Fruit fly (Drosophila melanogaster) whole organism, pupa: Measurements from ENCODE around the gene CG14342.

Source experiments
- CG10348 ChIP-seq: fragments of 200-800 bp; sonication (Bioruptor generic); IDR thresholded peaks from 2 replicates; pipeline ENCODE4 v1.3.6; 2022; ENCODE audit warnings: missing biosample characterization, missing genetic modification characterization
- CG12605 ChIP-seq: fragments of 200-800 bp; sonication (Bioruptor generic); IDR thresholded peaks from 2 replicates; pipeline ENCODE4 v1.3.6; 2022; ENCODE audit warnings: missing biosample characterization, missing genetic modification characterization
- CG13204 ChIP-seq: fragments of 200-800 bp; sonication (Bioruptor generic); optimal IDR thresholded peaks from 2 replicates; lab custom pipeline; 2018; ENCODE audit warnings: missing biosample characterization, mild to moderate bottlenecking, missing genetic modification characterization, moderate library complexity
- CG14655 ChIP-seq: fragments of 200-800 bp; sonication (Bioruptor generic); optimal IDR thresholded peaks from 3 replicates; lab custom pipeline; 2017; ENCODE audit warnings: mild to moderate bottlenecking, missing biosample characterization, missing genetic modification reagents, missing genetic modification characterization
- CG15710 ChIP-seq: fragments of 200-800 bp; sonication (Bioruptor generic); optimal IDR thresholded peaks from 2 replicates; lab custom pipeline; 2018; ENCODE audit warnings: missing biosample characterization, mild to moderate bottlenecking, missing genetic modification characterization, moderate library complexity
- CG17806 ChIP-seq: fragments of 200-800 bp; sonication (Bioruptor generic); optimal IDR thresholded peaks from 2 replicates; lab custom pipeline; 2018; ENCODE audit warnings: missing biosample characterization, mild to moderate bottlenecking, missing genetic modification characterization, moderate library complexity
- CG32121 ChIP-seq: fragments of 200-800 bp; sonication (Bioruptor generic); IDR thresholded peaks from 2 replicates; pipeline ENCODE4 v1.3.6; 2022; ENCODE audit warnings: missing biosample characterization, missing genetic modification characterization
- CG34367 ChIP-seq: fragments of 200-800 bp; sonication (Bioruptor generic); optimal IDR thresholded peaks from 2 replicates; lab custom pipeline; 2018; ENCODE audit warnings: missing biosample characterization, mild to moderate bottlenecking, missing genetic modification characterization
- CG4496 ChIP-seq: fragments of 200-800 bp; sonication (Bioruptor generic); IDR thresholded peaks from 3 replicates; pipeline ENCODE4 v1.3.6; 2022; ENCODE audit warnings: missing biosample characterization, missing genetic modification characterization
- CG8159 ChIP-seq: fragments of 200-800 bp; sonication (Bioruptor generic); optimal IDR thresholded peaks from 3 replicates; lab custom pipeline; 2018; ENCODE audit warnings: missing biosample characterization, mild to moderate bottlenecking, missing genetic modification characterization, moderate library complexity
- CG8301 ChIP-seq: fragments of 200-800 bp; sonication (Bioruptor generic); optimal IDR thresholded peaks from 2 replicates; lab custom pipeline; 2018; ENCODE audit warnings: missing biosample characterization, mild to moderate bottlenecking, missing genetic modification characterization
- CG9948 ChIP-seq: fragments of 200-800 bp; sonication (Bioruptor generic); optimal IDR thresholded peaks from 2 replicates; lab custom pipeline; 2018; ENCODE audit warnings: missing biosample characterization, mild to moderate bottlenecking, missing genetic modification characterization, moderate library complexity
- D1 ChIP-seq: fragments of 200-800 bp; sonication (Bioruptor generic); optimal IDR thresholded peaks from 2 replicates; lab custom pipeline; 2018; ENCODE audit warnings: missing biosample characterization, mild to moderate bottlenecking, missing genetic modification characterization, moderate library complexity
- EcR ChIP-seq: fragments of 200-800 bp; sonication (Bioruptor generic); optimal IDR thresholded peaks from 3 replicates; lab custom pipeline; 2019; ENCODE audit warnings: missing biosample characterization, missing genetic modification characterization, mild to moderate bottlenecking, moderate library complexity, missing genetic modification reagents
- Ets98B ChIP-seq: fragments of 200-800 bp; sonication (Bioruptor generic); IDR thresholded peaks from 2 replicates; pipeline ENCODE4 v1.3.6; 2022; ENCODE audit warnings: missing biosample characterization, missing genetic modification characterization
- Pif1A ChIP-seq: fragments of 200-800 bp; sonication (Bioruptor generic); optimal IDR thresholded peaks from 3 replicates; lab custom pipeline; 2016; ENCODE audit warnings: missing biosample characterization, missing genetic modification characterization
- Pif1B ChIP-seq: fragments of 200-800 bp; sonication (Bioruptor generic); optimal IDR thresholded peaks from 3 replicates; lab custom pipeline; 2016; ENCODE audit warnings: missing biosample characterization, missing genetic modification characterization
- Snoo ChIP-seq: fragments of 200-800 bp; sonication (Bioruptor generic); optimal IDR thresholded peaks from 3 replicates; lab custom pipeline; 2017; ENCODE audit warnings: missing biosample characterization, mild to moderate bottlenecking, missing genetic modification characterization, inconsistent platforms
- fd96Ca ChIP-seq: fragments of 200-800 bp; sonication (Bioruptor generic); IDR thresholded peaks from 3 replicates; pipeline ENCODE4 v1.3.6; 2022; ENCODE audit warnings: missing biosample characterization, missing genetic modification characterization
- gl ChIP-seq: fragments of 200-800 bp; sonication (Bioruptor generic); optimal IDR thresholded peaks from 2 replicates; lab custom pipeline; 2018; ENCODE audit warnings: missing biosample characterization, mild to moderate bottlenecking, missing genetic modification characterization
- rn ChIP-seq: fragments of 200-800 bp; sonication (Bioruptor generic); IDR thresholded peaks from 2 replicates; pipeline ENCODE4 v1.3.6; 2022; ENCODE audit warnings: missing biosample characterization, missing genetic modification characterization

CG14342 gene

dm6 chr2L:1202445-1202844 is 1.6 kb upstream of the CG14342 start:
- TF ChIP-seq Pif1A (GFP tag; lab: Kevin White, UChicago): no peak
- TF ChIP-seq, all 21 proteins: peak for 0

- TF ChIP-seq rn (GFP tag; lab: Robert Waterston, UW) (no peak), fd96Ca (GFP tag; lab: Robert Waterston, UW) (0 out of 3 replicates have a peak, but pooled peaks have one; percentile 29), Ets98B (0 out of 2 replicates have a peak, but pooled peaks have one; percentile 19), EcR (GFP tag; lab: Kevin White, UChicago) (no peak), CG4496 (peak; percentile 35; the same call in 1 of the 3 replicates), CG10348 (0 out of 2 replicates have a peak, but pooled peaks have one; percentile 22)
Measured at dm6 chr2L:1207432-1207831, 3.4 kb downstream of the CG14342 start.

DNA sequence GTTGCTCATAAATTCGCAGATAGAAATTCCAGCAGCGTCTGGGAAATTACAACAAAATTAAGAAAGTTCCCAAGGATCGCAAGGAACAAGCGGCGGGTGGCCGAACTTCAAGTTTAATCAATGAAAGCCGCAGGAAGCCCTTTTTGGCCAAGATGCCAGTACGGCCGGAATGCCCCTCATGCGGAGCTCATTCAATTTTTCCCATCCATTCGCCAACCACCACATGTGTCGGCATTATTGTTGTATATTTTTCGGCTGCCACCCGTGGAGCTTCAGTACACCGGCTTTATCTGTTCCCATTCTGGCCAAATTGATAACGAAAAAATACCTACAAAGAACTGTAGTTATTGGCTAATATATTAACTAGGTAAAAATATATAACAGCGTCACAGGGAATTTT is 7.5 kb downstream of the CG14342 start:
- no peak for TF ChIP-seq CG32121 (GFP tag; lab: Robert Waterston, UW)
- TF ChIP-seq CG14655 (GFP tag; lab: Kevin White, UChicago): no peak
- no peak for TF ChIP-seq CG8301 (tag; lab: Kevin White, UChicago)
- no peak for TF ChIP-seq Ets98B
- TF ChIP-seq CG34367: no peak
- no peak for TF ChIP-seq EcR (GFP tag; lab: Kevin White, UChicago)
- no peak for TF ChIP-seq CG17806 (tag; lab: Kevin White, UChicago)
- no peak for TF ChIP-seq Pif1B (GFP tag; lab: Kevin White, UChicago)
- no peak for TF ChIP-seq rn (GFP tag; lab: Robert Waterston, UW)
- no peak for TF ChIP-seq fd96Ca (GFP tag; lab: Robert Waterston, UW)
- no peak for TF ChIP-seq Snoo (tag; lab: Kevin White, UChicago)
- TF ChIP-seq CG8159 (tag; lab: Kevin White, UChicago): no peak
- TF ChIP-seq Pif1A (GFP tag; lab: Kevin White, UChicago): no peak
- no peak for TF ChIP-seq CG12605 (GFP tag; lab: Robert Waterston, UW)
- TF ChIP-seq CG15710 (tag; lab: Kevin White, UChicago): no peak
- no peak for TF ChIP-seq CG4496
- no peak for TF ChIP-seq gl (tag; lab: Kevin White, UChicago)
- TF ChIP-seq D1 (tag; lab: Kevin White, UChicago): no peak

DNA sequence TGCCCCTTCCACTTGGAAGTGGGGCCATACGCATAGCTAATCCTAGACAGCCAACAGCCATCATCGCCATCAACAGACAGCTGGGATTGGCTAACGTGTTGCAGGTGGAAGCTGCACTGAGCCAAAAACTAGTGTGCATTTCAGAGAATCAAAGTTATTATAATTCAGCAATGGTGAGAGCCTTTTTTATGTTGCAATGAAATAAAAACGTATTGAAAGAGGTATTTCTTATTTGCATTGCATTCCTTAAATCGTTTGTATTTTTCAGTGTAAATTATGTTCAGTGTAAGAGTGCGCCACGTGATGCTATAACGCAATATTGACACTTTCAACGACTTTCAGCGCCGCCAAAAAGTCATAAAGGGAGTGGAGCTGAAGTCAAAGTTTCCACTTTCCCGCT is 9.6 kb downstream of the CG14342 start:
- TF ChIP-seq CG34367 (no peak), CG10348 (no peak), CG8301 (tag; lab: Kevin White, UChicago) (no peak), CG9948 (tag; lab: Kevin White, UChicago) (no peak), Pif1B (GFP tag; lab: Kevin White, UChicago) (no peak)
- TF ChIP-seq, all 21 proteins: peak for 0

DNA sequence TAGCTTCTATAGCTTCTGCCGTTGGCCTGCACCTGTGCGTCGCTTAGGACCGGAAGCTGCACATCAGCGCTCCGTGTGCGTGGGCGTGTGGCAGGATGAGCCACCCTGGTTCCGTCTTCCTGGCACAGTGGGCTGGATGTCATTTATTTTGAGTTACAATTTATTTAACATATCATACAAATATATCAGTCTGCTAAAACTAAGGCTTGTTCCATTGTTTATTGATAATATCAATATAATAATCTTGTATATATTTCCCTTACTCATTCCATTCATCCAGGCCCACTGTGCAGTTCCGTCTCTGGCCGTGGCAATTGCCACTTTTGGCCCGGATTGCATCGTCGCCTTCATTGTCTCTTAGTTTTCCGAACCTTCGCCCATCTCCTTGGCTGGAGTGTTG is 10.4 kb downstream of the CG14342 start:
- TF ChIP-seq CG8159 (tag; lab: Kevin White, UChicago): peak; percentile 14
- TF ChIP-seq Pif1B (GFP tag; lab: Kevin White, UChicago): no peak

DNA sequence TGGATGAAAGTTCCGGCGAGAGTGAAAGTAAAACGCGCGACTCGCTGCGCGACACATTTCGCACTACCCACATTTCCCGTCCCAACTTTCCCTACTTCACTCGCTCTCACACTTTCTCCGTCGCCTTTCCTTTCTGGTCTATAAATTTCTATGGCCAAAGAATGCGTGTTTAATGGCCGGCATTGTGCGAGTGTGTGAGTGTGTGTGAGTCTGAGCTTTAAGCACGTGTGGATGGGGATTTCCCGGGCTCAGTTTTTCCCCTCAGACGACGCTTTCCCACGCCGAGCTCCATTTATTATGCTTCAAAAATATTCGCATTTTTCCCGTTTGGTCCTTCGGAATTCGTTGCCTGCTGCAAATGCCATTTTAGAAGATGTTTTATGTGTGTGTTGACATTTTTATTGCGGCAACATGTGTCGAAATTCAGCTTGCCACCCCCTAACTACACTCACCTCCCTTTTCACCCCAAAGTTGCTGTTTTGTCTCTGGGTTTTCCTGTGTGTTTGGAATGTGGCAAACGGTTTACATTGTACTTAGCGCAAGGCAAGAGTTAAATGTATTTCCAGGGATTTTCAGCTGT is 13.1 kb downstream of the CG14342 start:
- TF ChIP-seq CG4496: no peak
- no peak for TF ChIP-seq Ets98B
- no peak for TF ChIP-seq CG12605 (GFP tag; lab: Robert Waterston, UW)
- no peak for TF ChIP-seq Pif1B (GFP tag; lab: Kevin White, UChicago)
- TF ChIP-seq fd96Ca (GFP tag; lab: Robert Waterston, UW): no peak
- no peak for TF ChIP-seq Snoo (tag; lab: Kevin White, UChicago)
- no peak for TF ChIP-seq gl (tag; lab: Kevin White, UChicago)
- no peak for TF ChIP-seq CG32121 (GFP tag; lab: Robert Waterston, UW)
- TF ChIP-seq rn (GFP tag; lab: Robert Waterston, UW): no peak
- no peak for TF ChIP-seq CG10348
- no peak for TF ChIP-seq CG8159 (tag; lab: Kevin White, UChicago)
- TF ChIP-seq Pif1A (GFP tag; lab: Kevin White, UChicago): no peak
- TF ChIP-seq CG13204 (GFP tag; lab: Kevin White, UChicago): no peak
- TF ChIP-seq CG8301 (tag; lab: Kevin White, UChicago): no peak
- TF ChIP-seq CG14655 (GFP tag; lab: Kevin White, UChicago): no peak

DNA sequence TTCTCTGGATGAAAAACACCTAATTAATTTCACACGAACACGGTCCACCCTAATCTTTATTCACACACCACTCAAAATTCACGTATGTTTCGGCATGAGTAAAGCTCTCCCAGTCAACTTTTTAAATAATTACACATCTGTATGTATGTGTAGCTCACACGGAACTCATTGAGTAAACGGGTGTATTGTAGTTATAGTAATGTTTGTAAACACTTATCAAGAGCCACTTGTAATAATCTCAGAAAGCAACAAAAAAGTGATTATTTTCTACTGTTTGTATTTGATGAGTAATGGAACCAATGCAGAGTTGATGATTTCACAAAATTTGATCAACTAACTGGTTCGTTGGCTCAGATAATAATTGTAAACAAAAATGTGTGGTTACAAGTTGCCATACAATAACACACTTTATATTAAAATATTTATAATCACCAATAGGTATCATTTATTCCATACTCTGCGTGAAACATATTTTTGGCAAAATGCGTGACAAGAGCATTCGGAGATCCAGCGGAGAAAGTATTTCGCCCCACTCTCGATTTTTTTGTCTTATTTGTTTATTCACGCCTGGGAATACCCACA is 14.0 kb downstream of the CG14342 start:
- no peak for TF ChIP-seq D1 (tag; lab: Kevin White, UChicago)
